Worm (Caenorhabditis elegans): Measurements from ENCODE around the gene W02G9.4.

Gene W02G9.4

DNA sequence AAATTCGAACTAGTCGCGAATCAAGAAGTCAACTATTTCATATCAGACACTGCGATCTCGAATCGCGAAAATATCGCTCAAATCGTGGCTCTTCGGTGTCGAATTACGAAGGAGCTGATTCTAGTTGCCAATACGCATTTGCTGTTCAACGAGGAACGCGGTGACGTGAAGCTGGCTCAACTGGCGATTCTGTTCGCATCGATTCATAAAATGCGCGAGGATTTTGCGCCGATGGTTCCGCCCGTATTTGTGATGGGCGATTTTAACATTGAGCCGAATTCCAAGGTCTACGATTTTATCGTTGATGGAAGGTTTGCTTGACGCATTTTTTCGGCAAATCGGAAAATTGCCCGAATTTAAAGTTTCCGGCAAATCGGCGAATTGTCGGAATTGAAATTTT lies 6.2 kb upstream of the W02G9.4 start:
- TF ChIP-seq dao-5 (tag; optimal IDR thresholded peaks at IDR 0.05) (no peak), him-1 (tag; optimal IDR thresholded peaks at IDR 0.05) (no peak), W03F9.2 (tag; optimal IDR thresholded peaks at IDR 0.05) (no peak)

DNA sequence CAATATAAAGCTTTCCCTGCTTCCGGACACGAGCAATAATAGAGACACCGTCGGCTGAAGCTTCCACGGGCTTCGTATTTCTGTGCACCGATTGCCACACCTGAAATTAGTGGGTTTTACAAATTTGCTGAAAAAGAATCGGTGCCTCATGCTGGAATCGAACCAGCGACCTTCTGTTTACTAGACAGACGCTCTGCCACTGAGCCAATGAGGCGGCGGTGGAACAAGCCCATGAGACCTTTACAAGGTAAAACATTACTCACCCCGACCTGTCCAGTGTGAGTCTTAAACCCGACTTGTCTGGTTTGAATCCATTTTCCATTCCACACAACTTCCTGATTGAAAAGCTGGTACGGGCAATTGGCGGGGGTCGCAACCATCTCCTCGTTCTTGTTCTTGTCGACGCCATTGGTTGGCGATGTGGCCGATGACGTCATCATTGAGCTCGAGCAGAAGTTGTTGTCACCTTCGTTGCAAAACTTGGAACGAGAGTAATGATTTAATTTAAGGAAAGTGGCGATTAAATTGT lies 2.1 kb upstream of the W02G9.4 start, which contains the start of gene ndx-2:
Gene ndx-2 (minus strand): TSS at position 479 of the 529 bp plus-strand sequence.
- no peak for TF ChIP-seq him-1 (tag; optimal IDR thresholded peaks at IDR 0.05)
- peak; percentile 33 for TF ChIP-seq dao-5 (tag; optimal IDR thresholded peaks at IDR 0.05)
- no peak for TF ChIP-seq W03F9.2 (tag; optimal IDR thresholded peaks at IDR 0.05)

ce11 chrV:2671155-2671554 lies 4.5 kb downstream of the W02G9.4 start, which contains the start of gene kel-8:
Gene kel-8, plus strand, starts transcription at chrV:2671455.
- no peak for TF ChIP-seq dao-5 (tag; optimal IDR thresholded peaks at IDR 0.05)
- TF ChIP-seq W03F9.2 (tag; optimal IDR thresholded peaks at IDR 0.05), result no peak
- no peak for TF ChIP-seq him-1 (tag; optimal IDR thresholded peaks at IDR 0.05)

DNA sequence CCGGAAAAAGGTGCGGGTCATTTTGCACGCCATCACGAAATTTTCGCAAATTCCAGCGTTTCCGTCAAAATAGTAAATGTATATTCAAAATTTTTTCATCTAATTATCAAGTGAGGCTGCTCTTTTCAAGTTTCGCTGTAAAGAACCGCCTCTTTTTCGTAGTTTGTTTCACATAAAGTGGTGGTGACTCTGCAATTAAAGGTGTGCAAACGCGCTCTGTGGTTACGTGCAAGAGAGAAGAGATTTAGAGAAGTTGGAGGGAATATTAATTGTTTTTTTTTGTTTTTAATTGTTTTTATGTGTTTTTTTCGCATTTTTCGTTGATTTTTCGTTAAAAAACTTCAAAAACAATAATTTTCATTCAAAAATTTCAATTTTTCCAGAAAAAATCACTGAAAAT lies 5.9 kb downstream of the W02G9.4 start, which contains the start of gene W02G9.3:
Gene W02G9.3 (plus strand): TSS at position 384 of the 400 bp plus-strand sequence.
- TF ChIP-seq dao-5 (tag; optimal IDR thresholded peaks at IDR 0.05), result no peak
- TF ChIP-seq W03F9.2 (tag; optimal IDR thresholded peaks at IDR 0.05), result peak; percentile 81

DNA sequence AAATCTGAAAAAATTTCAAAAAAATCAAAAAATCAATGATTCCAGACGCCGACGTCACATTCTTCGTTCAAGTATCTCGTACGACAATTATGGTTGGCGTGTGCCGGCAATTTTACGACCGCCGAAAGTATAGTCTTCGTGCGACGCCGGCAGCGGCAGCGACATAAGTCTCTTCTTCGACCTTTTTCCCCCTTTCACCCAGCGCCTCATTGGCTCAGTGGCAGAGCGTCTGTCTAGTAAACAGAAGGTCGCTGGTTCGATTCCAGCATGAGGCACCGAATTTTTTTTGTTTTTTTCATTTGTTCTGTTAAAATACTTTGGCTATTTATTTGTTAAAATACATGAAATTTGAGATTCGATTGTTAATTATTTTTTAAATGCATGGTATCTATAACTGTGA lies 7.1 kb downstream of the W02G9.4 start:
- TF ChIP-seq dao-5 (tag; optimal IDR thresholded peaks at IDR 0.05), result no peak
- no peak for TF ChIP-seq him-1 (tag; optimal IDR thresholded peaks at IDR 0.05)
- TF ChIP-seq W03F9.2 (tag; optimal IDR thresholded peaks at IDR 0.05), result no peak

- TF ChIP-seq him-1 (tag; optimal IDR thresholded peaks at IDR 0.05), result no peak
- no peak for TF ChIP-seq dao-5 (tag; optimal IDR thresholded peaks at IDR 0.05)
- no peak for TF ChIP-seq W03F9.2 (tag; optimal IDR thresholded peaks at IDR 0.05)
These were observed 9.0 kb downstream of the W02G9.4 start for ce11 chrV:2675692-2676091.

ce11 chrV:2677648-2678047 lies 10.9 kb downstream of the W02G9.4 start:
- TF ChIP-seq dao-5 (tag; optimal IDR thresholded peaks at IDR 0.05), result no peak
- no peak for TF ChIP-seq him-1 (tag; optimal IDR thresholded peaks at IDR 0.05)
- TF ChIP-seq W03F9.2 (tag; optimal IDR thresholded peaks at IDR 0.05), result no peak

ce11 chrV:2683497-2683896 lies 16.8 kb downstream of the W02G9.4 start:
- no peak for TF ChIP-seq W03F9.2 (tag; optimal IDR thresholded peaks at IDR 0.05)
- TF ChIP-seq dao-5 (tag; optimal IDR thresholded peaks at IDR 0.05), result no peak
- no peak for TF ChIP-seq him-1 (tag; optimal IDR thresholded peaks at IDR 0.05)

- TF ChIP-seq him-1 (tag; optimal IDR thresholded peaks at IDR 0.05) (no peak), dao-5 (tag; optimal IDR thresholded peaks at IDR 0.05) (no peak), W03F9.2 (tag; optimal IDR thresholded peaks at IDR 0.05) (no peak)
These were observed 17.5 kb downstream of the W02G9.4 start for ce11 chrV:2684227-2684626.

DNA sequence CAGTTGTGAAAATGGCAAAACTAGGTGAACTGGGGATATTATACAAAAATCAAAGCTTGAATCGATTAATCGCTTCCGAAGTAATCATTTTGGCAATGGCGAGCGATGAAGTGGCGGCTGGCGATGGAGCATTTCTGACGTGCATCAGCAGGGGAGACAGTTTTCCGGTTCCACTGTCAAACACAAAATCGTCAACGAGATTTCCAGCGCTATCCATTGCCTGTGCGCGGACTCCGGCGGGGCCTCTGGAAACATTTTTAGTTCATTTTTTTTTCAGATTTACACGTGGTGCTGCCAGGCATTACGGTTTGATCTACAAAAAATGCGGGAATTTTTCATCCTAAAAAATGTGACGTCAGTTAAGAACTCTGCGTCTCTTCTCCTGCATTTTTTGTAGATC lies 21.9 kb downstream of the W02G9.4 start:
- no peak for TF ChIP-seq him-1 (tag; optimal IDR thresholded peaks at IDR 0.05)
- TF ChIP-seq W03F9.2 (tag; optimal IDR thresholded peaks at IDR 0.05), result no peak
- TF ChIP-seq dao-5 (tag; optimal IDR thresholded peaks at IDR 0.05), result no peak

DNA sequence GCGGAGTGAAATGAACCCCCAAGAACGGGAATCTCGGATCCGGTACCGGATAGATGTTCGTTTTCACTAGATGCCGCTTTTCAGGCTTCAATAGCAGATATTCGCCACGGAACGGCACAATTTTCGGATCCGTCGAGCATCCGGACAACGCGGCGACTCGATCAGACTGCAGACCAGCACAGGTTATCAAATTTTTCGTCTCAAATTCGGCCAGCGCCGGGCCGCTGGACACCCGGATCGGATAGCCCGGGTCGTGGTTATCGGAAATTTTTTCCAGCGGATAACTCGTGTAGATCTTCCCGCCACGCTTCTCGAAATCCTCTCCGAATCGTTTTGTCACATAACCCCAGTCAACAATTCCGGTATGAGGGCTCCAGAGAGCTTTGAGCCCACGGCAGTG lies 23.8 kb downstream of the W02G9.4 start:
- TF ChIP-seq him-1 (tag; optimal IDR thresholded peaks at IDR 0.05) (no peak), dao-5 (tag; optimal IDR thresholded peaks at IDR 0.05) (no peak), W03F9.2 (tag; optimal IDR thresholded peaks at IDR 0.05) (no peak)

ce11 chrV:2690948-2691347 lies 24.2 kb downstream of the W02G9.4 start:
- TF ChIP-seq dao-5 (tag; optimal IDR thresholded peaks at IDR 0.05), result no peak
- no peak for TF ChIP-seq W03F9.2 (tag; optimal IDR thresholded peaks at IDR 0.05)
- no peak for TF ChIP-seq him-1 (tag; optimal IDR thresholded peaks at IDR 0.05)

DNA sequence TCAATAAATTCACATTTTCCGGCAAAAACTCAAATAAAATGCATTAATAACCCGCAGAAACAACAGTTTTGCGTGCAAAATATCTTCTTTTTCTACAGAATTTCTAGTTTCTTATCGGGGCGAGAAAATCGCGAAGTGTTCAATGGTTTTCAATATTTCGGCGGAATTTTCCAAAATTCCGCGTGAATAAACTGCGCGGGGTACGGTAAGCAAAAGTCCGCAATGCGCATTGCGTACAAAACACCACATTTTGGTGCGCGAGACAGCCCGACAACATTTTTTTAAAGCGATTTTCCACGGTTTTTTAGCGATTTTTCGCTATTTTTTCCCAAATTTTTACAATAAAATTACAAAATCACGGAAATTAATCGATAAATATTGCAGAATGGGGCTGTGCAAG lies 27.7 kb downstream of the W02G9.4 start, which contains the start of gene Y45G12B.2:
Gene Y45G12B.2 (plus strand): TSS at position 383 of the 400 bp plus-strand sequence.
- no peak for TF ChIP-seq him-1 (tag; optimal IDR thresholded peaks at IDR 0.05)
- TF ChIP-seq W03F9.2 (tag; optimal IDR thresholded peaks at IDR 0.05), result peak; percentile 43
- no peak for TF ChIP-seq dao-5 (tag; optimal IDR thresholded peaks at IDR 0.05)

DNA sequence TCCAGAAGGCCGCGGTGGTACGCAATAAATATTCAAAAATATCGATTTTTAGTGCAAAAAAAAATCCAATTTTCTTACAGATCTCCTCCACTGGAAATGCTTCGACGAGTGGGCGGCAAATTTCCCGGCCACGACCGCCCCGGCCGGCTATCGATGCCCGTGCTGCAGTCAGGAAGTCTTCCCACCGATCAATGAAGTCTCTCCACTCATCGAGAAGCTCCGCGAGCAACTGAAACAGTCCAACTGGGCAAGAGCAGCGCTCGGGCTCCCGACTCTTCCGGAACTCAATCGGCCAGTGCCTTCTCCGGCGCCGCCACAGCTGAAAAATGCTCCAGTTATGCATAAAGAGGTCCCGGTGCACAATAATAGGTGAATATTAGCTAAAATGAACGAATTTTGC lies 29.2 kb downstream of the W02G9.4 start, which contains the start of gene Y45G12B.3:
Gene Y45G12B.3 (minus strand): TSS at position 320 of the 400 bp plus-strand sequence.
- TF ChIP-seq him-1 (tag; optimal IDR thresholded peaks at IDR 0.05) (no peak), W03F9.2 (tag; optimal IDR thresholded peaks at IDR 0.05) (no peak), dao-5 (tag; optimal IDR thresholded peaks at IDR 0.05) (no peak)

ce11 chrV:2697693-2698092 lies 31.0 kb downstream of the W02G9.4 start:
- TF ChIP-seq him-1 (tag; optimal IDR thresholded peaks at IDR 0.05), result no peak
- no peak for TF ChIP-seq W03F9.2 (tag; optimal IDR thresholded peaks at IDR 0.05)
- TF ChIP-seq dao-5 (tag; optimal IDR thresholded peaks at IDR 0.05), result no peak

Measured in whole organism, L4/young adult.